Fruit fly (Drosophila melanogaster) whole organism, pupa: ENCODE data around the gene CG42792.

ENCODE experiments used
- CG10348 ChIP-seq: fragments of 200-800 bp; sonication (Bioruptor generic); IDR thresholded peaks from 2 replicates; pipeline ENCODE4 v1.3.6; 2022; ENCODE audit warnings: missing biosample characterization, missing genetic modification characterization
- CG12605 ChIP-seq: fragments of 200-800 bp; sonication (Bioruptor generic); IDR thresholded peaks from 2 replicates; pipeline ENCODE4 v1.3.6; 2022; ENCODE audit warnings: missing biosample characterization, missing genetic modification characterization
- CG13204 ChIP-seq: fragments of 200-800 bp; sonication (Bioruptor generic); optimal IDR thresholded peaks from 2 replicates; lab custom pipeline; 2018; ENCODE audit warnings: missing biosample characterization, mild to moderate bottlenecking, missing genetic modification characterization, moderate library complexity
- CG14655 ChIP-seq: fragments of 200-800 bp; sonication (Bioruptor generic); optimal IDR thresholded peaks from 3 replicates; lab custom pipeline; 2017; ENCODE audit warnings: mild to moderate bottlenecking, missing biosample characterization, missing genetic modification reagents, missing genetic modification characterization
- CG15710 ChIP-seq: fragments of 200-800 bp; sonication (Bioruptor generic); optimal IDR thresholded peaks from 2 replicates; lab custom pipeline; 2018; ENCODE audit warnings: missing biosample characterization, mild to moderate bottlenecking, missing genetic modification characterization, moderate library complexity
- CG17806 ChIP-seq: fragments of 200-800 bp; sonication (Bioruptor generic); optimal IDR thresholded peaks from 2 replicates; lab custom pipeline; 2018; ENCODE audit warnings: missing biosample characterization, mild to moderate bottlenecking, missing genetic modification characterization, moderate library complexity
- CG32121 ChIP-seq: fragments of 200-800 bp; sonication (Bioruptor generic); IDR thresholded peaks from 2 replicates; pipeline ENCODE4 v1.3.6; 2022; ENCODE audit warnings: missing biosample characterization, missing genetic modification characterization
- CG34367 ChIP-seq: fragments of 200-800 bp; sonication (Bioruptor generic); optimal IDR thresholded peaks from 2 replicates; lab custom pipeline; 2018; ENCODE audit warnings: missing biosample characterization, mild to moderate bottlenecking, missing genetic modification characterization
- CG4496 ChIP-seq: fragments of 200-800 bp; sonication (Bioruptor generic); IDR thresholded peaks from 3 replicates; pipeline ENCODE4 v1.3.6; 2022; ENCODE audit warnings: missing biosample characterization, missing genetic modification characterization
- CG8159 ChIP-seq: fragments of 200-800 bp; sonication (Bioruptor generic); optimal IDR thresholded peaks from 3 replicates; lab custom pipeline; 2018; ENCODE audit warnings: missing biosample characterization, mild to moderate bottlenecking, missing genetic modification characterization, moderate library complexity
- CG8301 ChIP-seq: fragments of 200-800 bp; sonication (Bioruptor generic); optimal IDR thresholded peaks from 2 replicates; lab custom pipeline; 2018; ENCODE audit warnings: missing biosample characterization, mild to moderate bottlenecking, missing genetic modification characterization
- CG9948 ChIP-seq: fragments of 200-800 bp; sonication (Bioruptor generic); optimal IDR thresholded peaks from 2 replicates; lab custom pipeline; 2018; ENCODE audit warnings: missing biosample characterization, mild to moderate bottlenecking, missing genetic modification characterization, moderate library complexity
- D1 ChIP-seq: fragments of 200-800 bp; sonication (Bioruptor generic); optimal IDR thresholded peaks from 2 replicates; lab custom pipeline; 2018; ENCODE audit warnings: missing biosample characterization, mild to moderate bottlenecking, missing genetic modification characterization, moderate library complexity
- EcR ChIP-seq: fragments of 200-800 bp; sonication (Bioruptor generic); optimal IDR thresholded peaks from 3 replicates; lab custom pipeline; 2019; ENCODE audit warnings: missing biosample characterization, missing genetic modification characterization, mild to moderate bottlenecking, moderate library complexity, missing genetic modification reagents
- Ets98B ChIP-seq: fragments of 200-800 bp; sonication (Bioruptor generic); IDR thresholded peaks from 2 replicates; pipeline ENCODE4 v1.3.6; 2022; ENCODE audit warnings: missing biosample characterization, missing genetic modification characterization
- Pif1A ChIP-seq: fragments of 200-800 bp; sonication (Bioruptor generic); optimal IDR thresholded peaks from 3 replicates; lab custom pipeline; 2016; ENCODE audit warnings: missing biosample characterization, missing genetic modification characterization
- Pif1B ChIP-seq: fragments of 200-800 bp; sonication (Bioruptor generic); optimal IDR thresholded peaks from 3 replicates; lab custom pipeline; 2016; ENCODE audit warnings: missing biosample characterization, missing genetic modification characterization
- Snoo ChIP-seq: fragments of 200-800 bp; sonication (Bioruptor generic); optimal IDR thresholded peaks from 3 replicates; lab custom pipeline; 2017; ENCODE audit warnings: missing biosample characterization, mild to moderate bottlenecking, missing genetic modification characterization, inconsistent platforms
- fd96Ca ChIP-seq: fragments of 200-800 bp; sonication (Bioruptor generic); IDR thresholded peaks from 3 replicates; pipeline ENCODE4 v1.3.6; 2022; ENCODE audit warnings: missing biosample characterization, missing genetic modification characterization
- gl ChIP-seq: fragments of 200-800 bp; sonication (Bioruptor generic); optimal IDR thresholded peaks from 2 replicates; lab custom pipeline; 2018; ENCODE audit warnings: missing biosample characterization, mild to moderate bottlenecking, missing genetic modification characterization
- rn ChIP-seq: fragments of 200-800 bp; sonication (Bioruptor generic); IDR thresholded peaks from 2 replicates; pipeline ENCODE4 v1.3.6; 2022; ENCODE audit warnings: missing biosample characterization, missing genetic modification characterization

Gene CG42792

dm6 chr2L:15880056-15880455 is 14.8 kb upstream of the CG42792 start, which contains the start of gene CG7653:
CG7653 (minus strand) TSS chr2L:15880156.
- no peak for TF ChIP-seq CG8159 (tag; lab: Kevin White, UChicago)
- no peak for TF ChIP-seq CG34367 (tag; lab: Kevin White, UChicago)
- no peak for TF ChIP-seq EcR (GFP tag; lab: Kevin White, UChicago)
- no peak for TF ChIP-seq D1 (tag; lab: Kevin White, UChicago)
- TF ChIP-seq gl (tag; lab: Kevin White, UChicago) = no peak
- no peak for TF ChIP-seq CG32121 (GFP tag; lab: Robert Waterston, UW)
- TF ChIP-seq CG4496 (GFP tag; lab: Robert Waterston, UW) = no peak
- TF ChIP-seq fd96Ca (GFP tag; lab: Robert Waterston, UW) = no peak
- no peak for TF ChIP-seq Snoo (tag; lab: Kevin White, UChicago)
- TF ChIP-seq rn (GFP tag; lab: Robert Waterston, UW) = no peak
- no peak for TF ChIP-seq Pif1B (GFP tag; lab: Kevin White, UChicago)
- no peak for TF ChIP-seq Pif1A
- no peak for TF ChIP-seq CG10348 (GFP tag; lab: Robert Waterston, UW)
- TF ChIP-seq CG13204 (GFP tag; lab: Kevin White, UChicago) = no peak
- TF ChIP-seq CG17806 (tag; lab: Kevin White, UChicago) = no peak
- no peak for TF ChIP-seq Ets98B (GFP tag; lab: Robert Waterston, UW)
- no peak for TF ChIP-seq CG14655 (GFP tag; lab: Kevin White, UChicago)

- TF ChIP-seq CG12605 = no peak
- no peak for TF ChIP-seq gl (tag; lab: Kevin White, UChicago)
- no peak for TF ChIP-seq Pif1A
- no peak for TF ChIP-seq CG10348 (GFP tag; lab: Robert Waterston, UW)
- TF ChIP-seq CG17806 (tag; lab: Kevin White, UChicago) = no peak
- no peak for TF ChIP-seq Pif1B (GFP tag; lab: Kevin White, UChicago)
- no peak for TF ChIP-seq Ets98B (GFP tag; lab: Robert Waterston, UW)
- no peak for TF ChIP-seq EcR (GFP tag; lab: Kevin White, UChicago)
These were observed 11.4 kb downstream of the CG42792 start, which contains the start of gene Tektin-A for dm6 chr2L:15853826-15854225. Tektin-A (plus strand) TSS chr2L:15854126.

- TF ChIP-seq CG14655 (GFP tag; lab: Kevin White, UChicago) = no peak
- TF ChIP-seq Snoo (tag; lab: Kevin White, UChicago) = no peak
These were observed 13.0 kb downstream of the CG42792 start, which contains the start of gene CG13243 for dm6 chr2L:15852292-15852691. CG13243 (plus strand) TSS chr2L:15852592.

dm6 chr2L:15846600-15846999 is 18.7 kb downstream of the CG42792 start:
- TF ChIP-seq CG32121 (GFP tag; lab: Robert Waterston, UW) (no peak), CG10348 (GFP tag; lab: Robert Waterston, UW) (no peak), CG8301 (tag; lab: Kevin White, UChicago) (no peak), Snoo (tag; lab: Kevin White, UChicago) (no peak), gl (tag; lab: Kevin White, UChicago) (no peak), CG15710 (no peak)

dm6 chr2L:15835558-15835957 is 29.7 kb downstream of the CG42792 start, which contains the start of gene CG18518:
CG18518 (minus strand) TSS chr2L:15835658.
- TF ChIP-seq CG8159 (tag; lab: Kevin White, UChicago) = no peak
- TF ChIP-seq CG4496 (GFP tag; lab: Robert Waterston, UW) = no peak
- TF ChIP-seq CG9948 (tag; lab: Kevin White, UChicago) = no peak
- no peak for TF ChIP-seq gl (tag; lab: Kevin White, UChicago)
- no peak for TF ChIP-seq CG32121 (GFP tag; lab: Robert Waterston, UW)
- TF ChIP-seq CG17806 (tag; lab: Kevin White, UChicago) = no peak
- no peak for TF ChIP-seq EcR (GFP tag; lab: Kevin White, UChicago)
- TF ChIP-seq CG13204 (GFP tag; lab: Kevin White, UChicago) = no peak
- no peak for TF ChIP-seq CG14655 (GFP tag; lab: Kevin White, UChicago)
- no peak for TF ChIP-seq rn (GFP tag; lab: Robert Waterston, UW)
- TF ChIP-seq Ets98B (GFP tag; lab: Robert Waterston, UW) = no peak
- TF ChIP-seq CG15710 = no peak
- TF ChIP-seq CG34367 (tag; lab: Kevin White, UChicago) = no peak
- no peak for TF ChIP-seq CG10348 (GFP tag; lab: Robert Waterston, UW)
- TF ChIP-seq fd96Ca (GFP tag; lab: Robert Waterston, UW) = no peak
- no peak for TF ChIP-seq D1 (tag; lab: Kevin White, UChicago)
